Fruit fly (Drosophila melanogaster) whole organism, embryonic: ENCODE results near the gene Lamtor5.

ENCODE experiments used
- B-H1 ChIP-seq: fragments of 200-800 bp; sonication (Bioruptor generic); IDR thresholded peaks from 3 replicates; pipeline ENCODE4 v1.3.6; 2022; ENCODE audit warnings: missing biosample characterization, missing genetic modification characterization
- B-H2 ChIP-seq: fragments of 200-800 bp; sonication (Bioruptor generic); optimal IDR thresholded peaks from 2 replicates; lab custom pipeline; 2018; ENCODE audit warnings: missing biosample characterization, mild to moderate bottlenecking, missing genetic modification characterization
- Blimp-1 ChIP-seq: fragments of 200-800 bp; sonication (Bioruptor generic); optimal IDR thresholded peaks from 3 replicates; lab custom pipeline; 2018; ENCODE audit warnings: missing biosample characterization, missing genetic modification characterization, mild to moderate bottlenecking, moderate library complexity, missing genetic modification reagents
- CG12236 ChIP-seq: fragments of 200-800 bp; sonication (Bioruptor generic); optimal IDR thresholded peaks from 2 replicates; lab custom pipeline; 2016; ENCODE audit warnings: missing biosample characterization, missing genetic modification characterization
- CG13775 ChIP-seq: fragments of 200-800 bp; sonication (Bioruptor generic); optimal IDR thresholded peaks from 3 replicates; lab custom pipeline; 2017; ENCODE audit warnings: missing biosample characterization, mild to moderate bottlenecking, missing genetic modification characterization
- CG16815 ChIP-seq: fragments of 200-800 bp; sonication (Bioruptor generic); optimal IDR thresholded peaks from 3 replicates; lab custom pipeline; 2017; ENCODE audit warnings: missing biosample characterization, mild to moderate bottlenecking, missing genetic modification characterization
- CG17359 ChIP-seq: fragments of 200-800 bp; sonication (Bioruptor generic); optimal IDR thresholded peaks from 3 replicates; lab custom pipeline; 2018; ENCODE audit warnings: missing biosample characterization, mild to moderate bottlenecking, missing genetic modification characterization, moderate library complexity
- CG30431 ChIP-seq: fragments of 200-800 bp; sonication (Bioruptor generic); optimal IDR thresholded peaks from 2 replicates; lab custom pipeline; 2017; ENCODE audit warnings: missing biosample characterization, missing genetic modification characterization
- CG31441 ChIP-seq: fragments of 200-800 bp; sonication (Bioruptor generic); IDR thresholded peaks from 2 replicates; pipeline ENCODE4 v1.3.6; 2022; ENCODE audit warnings: missing biosample characterization, missing genetic modification characterization
- CG32772 ChIP-seq: fragments of 200-800 bp; sonication (Bioruptor generic); IDR thresholded peaks from 2 replicates; pipeline ENCODE4 v1.3.6; 2022; ENCODE audit warnings: missing biosample characterization, missing genetic modification characterization
- CG4617 ChIP-seq: fragments of 200-800 bp; sonication (Bioruptor generic); optimal IDR thresholded peaks from 3 replicates; lab custom pipeline; 2016; ENCODE audit warnings: missing biosample characterization, missing genetic modification characterization, borderline replicate concordance
- CG5180 ChIP-seq: fragments of 200-800 bp; sonication (Bioruptor generic); optimal IDR thresholded peaks from 3 replicates; lab custom pipeline; 2017; ENCODE audit warnings: missing biosample characterization, missing genetic modification characterization, mild to moderate bottlenecking, moderate library complexity, missing genetic modification reagents
- CG8089 ChIP-seq: fragments of 200-800 bp; sonication (Bioruptor generic); optimal IDR thresholded peaks from 3 replicates; lab custom pipeline; 2016; ENCODE audit warnings: missing biosample characterization, missing genetic modification characterization
- CG8359 ChIP-seq: fragments of 200-800 bp; sonication (Bioruptor generic); optimal IDR thresholded peaks from 2 replicates; lab custom pipeline; 2017; ENCODE audit warnings: missing biosample characterization, mild to moderate bottlenecking, missing genetic modification characterization, borderline replicate concordance
- CG8944 ChIP-seq: fragments of 200-800 bp; sonication (Bioruptor generic); optimal IDR thresholded peaks from 3 replicates; lab custom pipeline; 2016; ENCODE audit warnings: missing biosample characterization, missing genetic modification characterization
- CkIIα-i1 ChIP-seq: fragments of 200-800 bp; sonication (Bioruptor generic); IDR thresholded peaks from 2 replicates; pipeline ENCODE4 v1.3.6; 2022; ENCODE audit warnings: missing biosample characterization, missing genetic modification characterization
- Dbx ChIP-seq: fragments of 200-800 bp; sonication (Bioruptor generic); IDR thresholded peaks from 3 replicates; pipeline ENCODE4 v1.3.6; 2022; ENCODE audit warnings: missing biosample characterization, missing genetic modification characterization
- Doc3 ChIP-seq: fragments of 200-800 bp; sonication (Bioruptor generic); IDR thresholded peaks from 3 replicates; pipeline ENCODE4 v1.3.6; 2022; ENCODE audit warnings: missing biosample characterization, missing genetic modification characterization; ENCODE audit not compliant: partially characterized antibody
- Ets65A ChIP-seq: fragments of 200-800 bp; sonication (Bioruptor generic); peaks from one replicate; lab custom pipeline; 2016; ENCODE audit warnings: missing biosample characterization, missing genetic modification characterization
- HLH4C ChIP-seq: fragments of 200-800 bp; sonication (Bioruptor generic); IDR thresholded peaks from 3 replicates; pipeline ENCODE4 v1.3.6; 2022; ENCODE audit warnings: missing biosample characterization, missing genetic modification characterization; ENCODE audit not compliant: partially characterized antibody
- HmgD ChIP-seq: fragments of 200-800 bp; sonication (Bioruptor generic); optimal IDR thresholded peaks from 3 replicates; lab custom pipeline; 2016; ENCODE audit warnings: missing biosample characterization, missing genetic modification characterization
- HmgZ ChIP-seq: fragments of 200-800 bp; sonication (Bioruptor generic); optimal IDR thresholded peaks from 2 replicates; lab custom pipeline; 2018; ENCODE audit warnings: missing biosample characterization, mild to moderate bottlenecking, missing genetic modification characterization
- Hsf ChIP-seq: fragments of 200-800 bp; sonication (Bioruptor generic); optimal IDR thresholded peaks from 3 replicates; lab custom pipeline; 2016; ENCODE audit warnings: missing biosample characterization, missing genetic modification characterization
- MTF-1 ChIP-seq: fragments of 200-800 bp; sonication (Bioruptor generic); optimal IDR thresholded peaks from 2 replicates; lab custom pipeline; 2018; ENCODE audit warnings: missing biosample characterization, mild to moderate bottlenecking, missing genetic modification characterization, borderline replicate concordance
- Oaz ChIP-seq: fragments of 200-800 bp; sonication (Bioruptor generic); IDR thresholded peaks from 2 replicates; pipeline ENCODE4 v1.3.6; 2022; ENCODE audit warnings: missing biosample characterization, missing genetic modification characterization
- Stat92E ChIP-seq, 3 experiments: fragments of >200 bp in 2 of 3; fragments of 200-800 bp in 1 of 3; sonication (Bioruptor generic) in 1 of 3; optimal IDR thresholded peaks; 2 replicates each; lab custom pipeline; 2017 to 2019; ENCODE audit warnings: missing biosample characterization in 3 of 3, missing genetic modification characterization in 3 of 3, mild to moderate bottlenecking in 1 of 3, moderate library complexity in 1 of 3
- ac ChIP-seq: fragments of 200-800 bp; sonication (Bioruptor generic); optimal IDR thresholded peaks from 3 replicates; lab custom pipeline; 2017; ENCODE audit warnings: missing biosample characterization, mild to moderate bottlenecking, missing genetic modification characterization
- al ChIP-seq: fragments of 200-800 bp; sonication (Bioruptor generic); IDR thresholded peaks from 2 replicates; pipeline ENCODE4 v1.3.6; 2022; ENCODE audit warnings: missing biosample characterization, missing genetic modification characterization
- bigmax ChIP-seq: fragments of 200-800 bp; sonication (Bioruptor generic); optimal IDR thresholded peaks from 2 replicates; lab custom pipeline; 2018; ENCODE audit warnings: missing biosample characterization, mild to moderate bottlenecking, missing genetic modification characterization
- cato ChIP-seq: fragments of 200-800 bp; sonication (Bioruptor generic); optimal IDR thresholded peaks from 2 replicates; lab custom pipeline; 2016; ENCODE audit warnings: missing biosample characterization, missing genetic modification characterization, borderline replicate concordance
- chif ChIP-seq, 2 experiments: fragments of 200-800 bp; sonication (Bioruptor generic); optimal IDR thresholded peaks; 3 replicates each; lab custom pipeline; 2016; ENCODE audit warnings: missing biosample characterization in 2 of 2, missing genetic modification characterization in 2 of 2
- cwo ChIP-seq: fragments of 200-800 bp; sonication (Bioruptor generic); optimal IDR thresholded peaks from 3 replicates; lab custom pipeline; 2017; ENCODE audit warnings: missing biosample characterization, missing genetic modification characterization, mild to moderate bottlenecking, moderate library complexity, missing genetic modification reagents
- dpn ChIP-seq, 2 experiments: fragments of 200-800 bp; sonication (Bioruptor generic); optimal IDR thresholded peaks; 3 replicates each; lab custom pipeline; 2016; ENCODE audit warnings: missing biosample characterization in 2 of 2, missing genetic modification characterization in 2 of 2
- eve ChIP-seq, 2 experiments: fragments of >200 bp; optimal IDR thresholded peaks; 2 replicates each; lab custom pipeline; 2017; ENCODE audit warnings: missing biosample characterization in 2 of 2, missing genetic modification characterization in 2 of 2
- eyg ChIP-seq: fragments of 200-800 bp; sonication (Bioruptor generic); optimal IDR thresholded peaks from 3 replicates; lab custom pipeline; 2016; ENCODE audit warnings: missing biosample characterization, missing genetic modification characterization
- fd64A ChIP-seq: fragments of 200-800 bp; sonication (Bioruptor generic); optimal IDR thresholded peaks from 3 replicates; lab custom pipeline; 2018; ENCODE audit warnings: missing biosample characterization, mild to moderate bottlenecking, missing genetic modification characterization
- grn ChIP-seq: fragments of 200-800 bp; sonication (Bioruptor generic); optimal IDR thresholded peaks from 3 replicates; lab custom pipeline; 2017; ENCODE audit warnings: missing biosample characterization, missing genetic modification characterization
- hb ChIP-seq: fragments of 200-800 bp; sonication (Bioruptor generic); IDR thresholded peaks from 3 replicates; pipeline ENCODE4 v1.3.6; 2022; ENCODE audit warnings: missing biosample characterization, missing genetic modification characterization; ENCODE audit not compliant: partially characterized antibody
- her ChIP-seq: fragments of 200-800 bp; sonication (Bioruptor generic); optimal IDR thresholded peaks from 2 replicates; lab custom pipeline; 2016; ENCODE audit warnings: missing biosample characterization, missing genetic modification characterization
- kni ChIP-seq: fragments of 200-800 bp; sonication (Bioruptor generic); optimal IDR thresholded peaks from 3 replicates; lab custom pipeline; 2017; ENCODE audit warnings: mild to moderate bottlenecking, missing biosample characterization, missing genetic modification reagents, missing genetic modification characterization
- lab ChIP-seq: fragments of 200-800 bp; sonication (Bioruptor generic); optimal IDR thresholded peaks from 3 replicates; lab custom pipeline; 2017; ENCODE audit warnings: missing biosample characterization, missing genetic modification characterization, mild to moderate bottlenecking, moderate library complexity, missing genetic modification reagents
- maf-S ChIP-seq: fragments of 200-800 bp; sonication (Bioruptor generic); optimal IDR thresholded peaks from 2 replicates; lab custom pipeline; 2016; ENCODE audit warnings: missing biosample characterization, missing genetic modification characterization
- nerfin-2 ChIP-seq: fragments of 200-800 bp; sonication (Bioruptor generic); IDR thresholded peaks from 2 replicates; pipeline ENCODE4 v1.3.6; 2022; ENCODE audit warnings: missing biosample characterization, missing genetic modification characterization; ENCODE audit not compliant: partially characterized antibody
- peb ChIP-seq: fragments of 200-800 bp; sonication (Bioruptor generic); IDR thresholded peaks from 2 replicates; pipeline ENCODE4 v1.3.6; 2022; ENCODE audit warnings: missing biosample characterization, missing genetic modification characterization
- rib ChIP-seq: fragments of 200-800 bp; sonication (Bioruptor generic); IDR thresholded peaks from 2 replicates; pipeline ENCODE4 v1.3.6; 2022; ENCODE audit warnings: missing biosample characterization, missing genetic modification characterization
- row ChIP-seq: fragments of 200-800 bp; sonication (Bioruptor generic); IDR thresholded peaks from 3 replicates; pipeline ENCODE4 v1.3.6; 2022; ENCODE audit warnings: missing biosample characterization, missing genetic modification characterization
- shn ChIP-seq: fragments of 200-800 bp; sonication (Bioruptor generic); optimal IDR thresholded peaks from 3 replicates; lab custom pipeline; 2016; ENCODE audit warnings: missing biosample characterization, missing genetic modification characterization
- trem ChIP-seq: fragments of 200-800 bp; optimal IDR thresholded peaks from 3 replicates; lab custom pipeline; 2019; ENCODE audit warnings: missing biosample characterization, mild to moderate bottlenecking, missing genetic modification characterization, moderate library complexity
- usp ChIP-seq: fragments of >200 bp; optimal IDR thresholded peaks from 2 replicates; lab custom pipeline; 2017; ENCODE audit warnings: missing biosample characterization, missing genetic modification characterization
- zen ChIP-seq: fragments of 200-800 bp; sonication (Bioruptor generic); optimal IDR thresholded peaks from 3 replicates; lab custom pipeline; 2018; ENCODE audit warnings: missing biosample characterization, mild to moderate bottlenecking, missing genetic modification characterization, moderate library complexity

Lamtor5 gene

DNA sequence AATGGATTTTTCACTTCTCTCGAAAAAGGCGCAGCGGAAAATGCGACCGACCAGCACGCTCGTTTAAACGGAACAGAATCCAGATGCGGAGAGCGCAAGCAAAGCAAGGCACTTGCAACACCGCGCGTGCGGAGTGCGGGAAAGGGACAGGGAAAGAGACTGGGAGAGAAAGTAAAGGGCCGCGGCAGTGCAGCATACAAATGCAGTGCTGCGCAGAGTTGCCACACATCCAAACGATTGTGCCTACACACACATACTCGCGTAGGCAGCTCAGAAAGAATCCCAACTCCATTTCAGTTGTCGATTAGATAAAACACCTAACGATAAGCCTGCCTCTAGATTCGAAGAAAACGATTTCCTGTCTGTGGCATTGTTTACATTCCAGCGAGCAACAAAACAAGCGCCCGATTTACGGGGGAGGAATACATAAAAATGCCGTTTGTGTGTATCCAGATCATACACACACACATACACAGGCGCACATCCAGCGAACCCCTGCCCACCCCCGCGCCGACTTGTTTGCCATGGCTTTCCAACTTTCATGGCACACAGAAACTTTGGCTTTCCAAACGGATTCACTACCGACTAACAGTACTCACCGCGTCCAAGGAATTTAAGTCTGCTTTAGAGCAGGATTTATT is 40.8 kb upstream of the Lamtor5 start (continued):
- no peak for TF ChIP-seq CG17359 (tag; lab: Kevin White, UChicago)
- no peak for TF ChIP-seq CG31441 (GFP tag; lab: Robert Waterston, UW)
- no peak for TF ChIP-seq chif (GFP tag; optimal IDR thresholded peaks at IDR 0.05; lab: Kevin White, UChicago)
- no peak for TF ChIP-seq cato
- no peak for TF ChIP-seq peb
- no peak for TF ChIP-seq eve (GFP tag; optimal IDR thresholded peaks at IDR 0.05; lab: Kevin White, UChicago)
- no peak for TF ChIP-seq bigmax
- TF ChIP-seq kni (GFP tag; lab: Kevin White, UChicago), result peak; percentile 97
- TF ChIP-seq grn (GFP tag; lab: Kevin White, UChicago), result peak; percentile 86
- TF ChIP-seq HmgD (GFP tag; lab: Kevin White, UChicago), result peak; percentile 1
- TF ChIP-seq MTF-1 (GFP tag; lab: Kevin White, UChicago), result no peak
- TF ChIP-seq Hsf (GFP tag; lab: Kevin White, UChicago), result no peak
- TF ChIP-seq eyg, result no peak
- no peak for TF ChIP-seq CG30431
- TF ChIP-seq her (GFP tag; lab: Kevin White, UChicago), result no peak
- no peak for TF ChIP-seq CG5180 (GFP tag; lab: Kevin White, UChicago)
- TF ChIP-seq shn (GFP tag; lab: Kevin White, UChicago), result no peak
- no peak for TF ChIP-seq lab (GFP tag; lab: Kevin White, UChicago)
- no peak for TF ChIP-seq CG8944 (GFP tag; lab: Kevin White, UChicago)
- TF ChIP-seq CG13775 (GFP tag; lab: Kevin White, UChicago), result no peak
- TF ChIP-seq maf-S, result no peak
- TF ChIP-seq hb (GFP tag; lab: Robert Waterston, UW), result no peak
- no peak for TF ChIP-seq rib (GFP tag; lab: Robert Waterston, UW)
- TF ChIP-seq Blimp-1 (GFP tag; lab: Kevin White, UChicago), result peak; percentile 47
- TF ChIP-seq Oaz (GFP tag; lab: Robert Waterston, UW), result no peak
- no peak for TF ChIP-seq usp (GFP tag; lab: Kevin White, UChicago)
- TF ChIP-seq B-H1 (GFP tag; lab: Robert Waterston, UW), result no peak
- no peak for TF ChIP-seq Dbx (GFP tag; lab: Robert Waterston, UW)
- no peak for TF ChIP-seq dpn (GFP tag; optimal IDR thresholded peaks at IDR 0.05; lab: Kevin White, UChicago)
- TF ChIP-seq trem (tag; lab: Kevin White, UChicago), result peak; percentile 13
- peak in 1 of 3 experiments; percentile 61 for TF ChIP-seq Stat92E (GFP tag; optimal IDR thresholded peaks at IDR 0.05; lab: Kevin White, UChicago)
- peak; percentile 36 for TF ChIP-seq CG4617 (GFP tag; lab: Kevin White, UChicago)
- TF ChIP-seq B-H2 (GFP tag; lab: Kevin White, UChicago), result no peak
- no peak for TF ChIP-seq al (GFP tag; lab: Robert Waterston, UW)
- no peak for TF ChIP-seq nerfin-2
- TF ChIP-seq cwo, result no peak
- peak; percentile 21 for TF ChIP-seq CG8359 (GFP tag; lab: Kevin White, UChicago)
- no peak for TF ChIP-seq fd64A (GFP tag; lab: Kevin White, UChicago)
- no peak for TF ChIP-seq row
- no peak for TF ChIP-seq HLH4C (GFP tag; lab: Robert Waterston, UW)
- TF ChIP-seq CG32772 (GFP tag; lab: Robert Waterston, UW), result no peak
- no peak for TF ChIP-seq zen
- TF ChIP-seq Doc3, result no peak
- no peak for TF ChIP-seq ac (GFP tag; lab: Kevin White, UChicago)
- no peak for TF ChIP-seq CG16815
- TF ChIP-seq Ets65A (GFP tag; lab: Kevin White, UChicago), result no peak
- TF ChIP-seq CG8089 (GFP tag; lab: Kevin White, UChicago), result no peak
- TF ChIP-seq CkIIα-i1, result no peak
- peak; percentile 19 for TF ChIP-seq HmgZ
- no peak for TF ChIP-seq CG12236 (GFP tag; lab: Kevin White, UChicago)
